Fruit fly (Drosophila melanogaster): ENCODE measurements around the gene CG2680.

The CG2680 gene

DNA sequence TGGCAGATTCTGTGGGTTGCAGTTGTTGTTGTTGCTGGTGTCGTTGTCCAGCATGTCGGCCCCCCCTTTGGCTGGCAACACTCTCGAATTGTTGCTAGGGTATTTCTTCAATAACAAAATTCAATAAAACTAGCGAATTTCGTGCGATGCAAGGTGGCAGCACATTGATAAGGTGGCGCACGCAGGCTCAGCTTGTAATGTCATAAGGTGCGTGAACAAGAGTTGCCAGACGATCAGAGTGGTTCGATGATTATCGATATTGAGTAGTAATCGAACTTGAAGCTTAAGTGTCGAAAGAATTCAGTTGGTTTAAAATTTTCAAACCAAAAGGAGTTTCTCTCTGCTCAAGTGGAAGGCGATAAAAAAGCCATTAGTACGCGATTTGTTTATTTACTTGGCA is 12.9 kb upstream of the CG2680 start, which contains the start of gene CG2701 (continued):
- TF ChIP-seq Scr (GFP tag; IDR thresholded peaks at IDR 0.05; ENCODE audit: partially characterized antibody) (peak; percentile 63), Antp (GFP tag; optimal IDR thresholded peaks at IDR 0.05) (peak; percentile 44), sens (GFP tag) (no peak), stwl (tag; optimal IDR thresholded peaks at IDR 0.05) (peak; percentile 80), CG7963 (GFP tag; IDR thresholded peaks at IDR 0.05; ENCODE audit: partially characterized antibody) (peak; percentile 59; the same call in 2 of the 3 replicates), crp (GFP tag; optimal IDR thresholded peaks at IDR 0.05) (peak in 1 of 2 experiments; percentile 18), Ets97D (GFP tag; optimal IDR thresholded peaks at IDR 0.05) (peak; percentile 56), so (GFP tag; IDR thresholded peaks at IDR 0.05) (no peak), ci (GFP tag; IDR thresholded peaks at IDR 0.05) (0 out of 3 replicates have a peak, but pooled peaks have one; percentile 17), zen2 (GFP tag; IDR thresholded peaks at IDR 0.05; ENCODE audit: partially characterized antibody) (peak; percentile 49; the same call in 1 of the 3 replicates), Sry-δ (GFP tag; optimal IDR thresholded peaks at IDR 0.05) (peak; percentile 77), amos (GFP tag; IDR thresholded peaks at IDR 0.05; ENCODE audit: partially characterized antibody) (peak; percentile 77), CG13287 (GFP tag; IDR thresholded peaks at IDR 0.05; ENCODE audit: partially characterized antibody) (peak; percentile 80), CG13894 (tag; optimal IDR thresholded peaks at IDR 0.05) (no peak), Dll (GFP tag; IDR thresholded peaks at IDR 0.05; ENCODE audit: partially characterized antibody) (peak; percentile 71), Pdp1 (GFP tag; optimal IDR thresholded peaks at IDR 0.05) (peak in 1 of 2 experiments; percentile 76), dan (GFP tag; IDR thresholded peaks at IDR 0.05) (no peak), CG4617 (GFP tag; optimal IDR thresholded peaks at IDR 0.05; ENCODE audit: borderline replicate concordance) (peak; percentile 78), trem (tag; optimal IDR thresholded peaks at IDR 0.05) (peak; percentile 56), pum (GFP tag; optimal IDR thresholded peaks at IDR 0.05) (no peak)

DNA sequence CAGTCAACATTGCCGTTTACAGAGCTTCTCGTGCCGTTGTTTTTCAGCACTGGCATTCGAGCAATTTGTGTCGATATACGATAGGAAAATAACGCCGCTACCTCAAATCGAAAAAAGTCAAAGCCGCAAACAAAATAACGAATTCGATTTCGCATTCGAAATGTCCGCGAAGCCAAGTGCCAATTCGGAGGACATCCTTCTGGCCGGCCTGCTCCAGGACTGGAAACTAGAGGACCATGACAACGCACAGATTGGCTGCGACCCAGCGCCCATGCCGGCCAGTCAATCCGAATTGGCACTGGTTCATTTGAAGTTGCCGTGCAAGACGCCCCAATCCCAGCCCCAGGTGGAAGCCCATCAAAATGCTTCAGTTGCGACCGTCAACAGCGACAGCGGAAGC is 7.5 kb upstream of the CG2680 start:
- TF ChIP-seq CG11723 (GFP tag; optimal IDR thresholded peaks at IDR 0.05), result no peak
- 0 out of 3 replicates have a peak, but pooled peaks have one; percentile 11 for TF ChIP-seq vnd (GFP tag; IDR thresholded peaks at IDR 0.05; ENCODE audit: partially characterized antibody)
- no peak for TF ChIP-seq Nf-YA (GFP tag; IDR thresholded peaks at IDR 0.05)
- TF ChIP-seq Dip3 (GFP tag; optimal IDR thresholded peaks at IDR 0.05), result no peak
- peak; percentile 49 for TF ChIP-seq CG10267 (tag; optimal IDR thresholded peaks at IDR 0.05)
- TF ChIP-seq HmgZ (tag; optimal IDR thresholded peaks at IDR 0.05), result peak; percentile 6
- TF ChIP-seq CG7963 (GFP tag; IDR thresholded peaks at IDR 0.05; ENCODE audit: partially characterized antibody), result 0 out of 3 replicates have a peak, but pooled peaks have one; percentile 5
- no peak for TF ChIP-seq eyg (GFP tag; optimal IDR thresholded peaks at IDR 0.05)
- TF ChIP-seq CG5180 (GFP tag; optimal IDR thresholded peaks at IDR 0.05), result no peak
- no peak for TF ChIP-seq CG2129 (GFP tag; IDR thresholded peaks at IDR 0.05; ENCODE audit: partially characterized antibody)
- no peak for TF ChIP-seq CG18476 (GFP tag; optimal IDR thresholded peaks at IDR 0.05)
- no peak for TF ChIP-seq CG30403 (GFP tag; optimal IDR thresholded peaks at IDR 0.05)
- TF ChIP-seq unc-4 (GFP tag; IDR thresholded peaks at IDR 0.05; ENCODE audit: partially characterized antibody), result peak; percentile 43; the same call in 1 of the 2 replicates
- TF ChIP-seq Meics (GFP tag; optimal IDR thresholded peaks at IDR 0.05), result no peak
- TF ChIP-seq ci (GFP tag; IDR thresholded peaks at IDR 0.05), result no peak
- TF ChIP-seq Rfx (GFP tag; IDR thresholded peaks at IDR 0.05), result peak; percentile 50
- peak; percentile 44; the same call in 1 of the 2 replicates for TF ChIP-seq Scr (GFP tag; IDR thresholded peaks at IDR 0.05; ENCODE audit: partially characterized antibody)
- no peak for TF ChIP-seq tin (GFP tag; optimal IDR thresholded peaks at IDR 0.05)
- TF ChIP-seq Dref (GFP tag; IDR thresholded peaks at IDR 0.05), result peak; percentile 63
- no peak for TF ChIP-seq CG7745 (tag; optimal IDR thresholded peaks at IDR 0.05)
- TF ChIP-seq ara (GFP tag; IDR thresholded peaks at IDR 0.05), result 0 out of 2 replicates have a peak, but pooled peaks have one; percentile 26
- TF ChIP-seq Elba2 (GFP tag; optimal IDR thresholded peaks at IDR 0.05), result no peak
- TF ChIP-seq Bdp1 (GFP tag; optimal IDR thresholded peaks at IDR 0.05), result no peak
- peak; percentile 37; the same call in 1 of the 2 replicates for TF ChIP-seq CG42726 (GFP tag; IDR thresholded peaks at IDR 0.05; ENCODE audit: partially characterized antibody)
- TF ChIP-seq Med (GFP tag), result peak; percentile 46
- TF ChIP-seq CG16813 (GFP tag; IDR thresholded peaks at IDR 0.05; ENCODE audit: partially characterized antibody), result peak; percentile 41; the same call in 1 of the 3 replicates
- no peak for TF ChIP-seq CG5953 (GFP tag; IDR thresholded peaks at IDR 0.05)
- TF ChIP-seq Abd-B (GFP tag; optimal IDR thresholded peaks at IDR 0.05), result no peak
- no peak for TF ChIP-seq luna (GFP tag; optimal IDR thresholded peaks at IDR 0.05)
- TF ChIP-seq CG13424 (tag; optimal IDR thresholded peaks at IDR 0.05), result peak; percentile 42
- TF ChIP-seq CG2202 (tag; optimal IDR thresholded peaks at IDR 0.05), result no peak

Measured in whole organism, embryonic.